Worm (Caenorhabditis elegans) whole organism, L1 larva: ENCODE results near the gene galt-1.

Source experiments
- C34B4.2 ChIP-seq: sonication (generic microtip); optimal IDR thresholded peaks from 2 replicates; lab custom pipeline; 2017; ENCODE audit warnings: mild to moderate bottlenecking, missing genetic modification characterization, missing compliant biosample characterization
- blmp-1 ChIP-seq: fragments of 150-350 bp; optimal IDR thresholded peaks from 2 replicates; lab custom pipeline; 2014; ENCODE audit warnings: missing biosample characterization, missing genetic modification characterization
- ceh-8 ChIP-seq: fragments of 200-800 bp; sonication (Bioruptor generic); optimal IDR thresholded peaks from 2 replicates; lab custom pipeline; 2018; ENCODE audit warnings: mild to moderate bottlenecking, missing genetic modification characterization, moderate library complexity, missing compliant biosample characterization
- ces-1 ChIP-seq: fragments of 150-350 bp; optimal IDR thresholded peaks from 2 replicates; lab custom pipeline; 2014; ENCODE audit warnings: missing biosample characterization, missing genetic modification reagents, missing genetic modification characterization
- dpl-1 ChIP-seq, 3 experiments: fragments of 150-350 bp in 2 of 3; sonication (generic microtip) in 1 of 3; optimal IDR thresholded peaks; 2 replicates each; lab custom pipeline; 2014 to 2017; ENCODE audit warnings: missing biosample characterization in 3 of 3, missing genetic modification characterization in 3 of 3, missing genetic modification reagents in 3 of 3
- dsc-1 ChIP-seq: sonication (generic microtip); optimal IDR thresholded peaks from 2 replicates; lab custom pipeline; 2016; ENCODE audit warnings: mild to moderate bottlenecking, missing genetic modification characterization, missing compliant biosample characterization
- efl-1 ChIP-seq, 4 experiments: fragments of 150-350 bp; optimal IDR thresholded peaks in 3 of 4; peaks in 1 of 4; 1 replicate in 1 of 4; 2 replicates in 3 of 4; lab custom pipeline; 2014; ENCODE audit warnings: missing biosample characterization in 2 of 4, missing genetic modification characterization in 2 of 4, missing genetic modification reagents in 2 of 4
- efl-3 ChIP-seq: fragments of 200-800 bp; sonication (Bioruptor generic); optimal IDR thresholded peaks from 2 replicates; lab custom pipeline; 2018; ENCODE audit warnings: mild to moderate bottlenecking, missing genetic modification characterization, missing compliant biosample characterization
- elt-2 ChIP-seq: sonication (generic microtip); optimal IDR thresholded peaks from 2 replicates; lab custom pipeline; 2016; ENCODE audit warnings: missing genetic modification characterization, mild to moderate bottlenecking, inconsistent platforms, missing compliant biosample characterization, missing genetic modification reagents
- fkh-8 ChIP-seq: sonication (generic microtip); optimal IDR thresholded peaks from 2 replicates; lab custom pipeline; 2016; ENCODE audit warnings: mild to moderate bottlenecking, missing genetic modification characterization, missing compliant biosample characterization
- hlh-17 ChIP-seq: fragments of 200-800 bp; sonication (Bioruptor generic); optimal IDR thresholded peaks from 2 replicates; lab custom pipeline; 2018; ENCODE audit warnings: missing genetic modification characterization, mild to moderate bottlenecking, missing compliant biosample characterization, moderate library complexity, borderline replicate concordance
- hlh-4 ChIP-seq: sonication (generic microtip); optimal IDR thresholded peaks from 2 replicates; lab custom pipeline; 2016; ENCODE audit warnings: mild to moderate bottlenecking, missing genetic modification characterization, missing compliant biosample characterization
- irx-1 ChIP-seq: sonication (generic microtip); optimal IDR thresholded peaks from 2 replicates; lab custom pipeline; 2016; ENCODE audit warnings: missing genetic modification characterization, missing compliant biosample characterization
- lin-15B ChIP-seq: fragments of 150-350 bp; sonication (generic microtip); optimal IDR thresholded peaks from 3 replicates; lab custom pipeline; 2014; ENCODE audit warnings: missing biosample characterization, missing genetic modification characterization
- lir-3 ChIP-seq: sonication (generic microtip); optimal IDR thresholded peaks from 2 replicates; lab custom pipeline; 2016; ENCODE audit warnings: mild to moderate bottlenecking, missing genetic modification characterization, moderate library complexity, missing compliant biosample characterization; ENCODE audit not compliant: poor library complexity
- mdl-1 ChIP-seq, 2 experiments: fragments of 150-350 bp; optimal IDR thresholded peaks; 2 replicates each; lab custom pipeline; 2014 to 2017; ENCODE audit warnings: missing biosample characterization in 2 of 2, missing genetic modification characterization in 2 of 2, inconsistent platforms in 1 of 2
- nhr-20 ChIP-seq: sonication (generic microtip); optimal IDR thresholded peaks from 2 replicates; lab custom pipeline; 2016; ENCODE audit warnings: mild to moderate bottlenecking, missing genetic modification characterization, missing compliant biosample characterization
- nhr-237 ChIP-seq: fragments of 150-350 bp; optimal IDR thresholded peaks from 2 replicates; lab custom pipeline; 2014; ENCODE audit warnings: missing biosample characterization, missing genetic modification characterization
- nhr-47 ChIP-seq: sonication (generic microtip); optimal IDR thresholded peaks from 2 replicates; lab custom pipeline; 2016; ENCODE audit warnings: mild to moderate bottlenecking, missing genetic modification characterization, moderate library complexity, missing compliant biosample characterization
- nhr-71 ChIP-seq: sonication (generic microtip); optimal IDR thresholded peaks from 2 replicates; lab custom pipeline; 2016; ENCODE audit warnings: mild to moderate bottlenecking, missing genetic modification characterization, moderate library complexity, missing compliant biosample characterization
- nhr-76 ChIP-seq: sonication (generic microtip); optimal IDR thresholded peaks from 2 replicates; lab custom pipeline; 2017; ENCODE audit warnings: missing biosample characterization, missing genetic modification characterization
- nhr-84 ChIP-seq: sonication (generic microtip); optimal IDR thresholded peaks from 2 replicates; lab custom pipeline; 2017; ENCODE audit warnings: missing biosample characterization, missing genetic modification characterization
- nhr-85 ChIP-seq: sonication (generic microtip); peaks from one replicate; lab custom pipeline; 2016; ENCODE audit warnings: missing genetic modification characterization, inconsistent platforms, missing compliant biosample characterization
- nhr-90 ChIP-seq: sonication (generic microtip); optimal IDR thresholded peaks from 2 replicates; lab custom pipeline; 2016; ENCODE audit warnings: mild to moderate bottlenecking, missing genetic modification characterization, missing compliant biosample characterization; ENCODE audit not compliant: poor library complexity
- pqm-1 ChIP-seq: sonication (generic microtip); optimal IDR thresholded peaks from 3 replicates; lab custom pipeline; 2017; ENCODE audit warnings: missing biosample characterization, missing genetic modification characterization
- skn-1 ChIP-seq: fragments of 150-350 bp; optimal IDR thresholded peaks from 2 replicates; lab custom pipeline; 2014; ENCODE audit warnings: missing biosample characterization, missing genetic modification characterization
- snu-23 ChIP-seq: sonication (generic microtip); optimal IDR thresholded peaks from 2 replicates; lab custom pipeline; 2016; ENCODE audit warnings: missing genetic modification characterization, missing compliant biosample characterization
- sox-4 ChIP-seq: sonication (generic microtip); optimal IDR thresholded peaks from 2 replicates; lab custom pipeline; 2016; ENCODE audit warnings: missing genetic modification characterization, missing compliant biosample characterization
- sup-37 ChIP-seq: fragments of 200-800 bp; sonication (Bioruptor generic); optimal IDR thresholded peaks from 2 replicates; lab custom pipeline; 2018; ENCODE audit warnings: mild to moderate bottlenecking, missing genetic modification characterization, missing compliant biosample characterization
- tlp-1 ChIP-seq: fragments of 150-350 bp; optimal IDR thresholded peaks from 2 replicates; lab custom pipeline; 2014; ENCODE audit warnings: missing biosample characterization, missing genetic modification characterization
- unc-130 ChIP-seq: fragments of 150-350 bp; optimal IDR thresholded peaks from 2 replicates; lab custom pipeline; 2017; ENCODE audit warnings: missing biosample characterization, missing genetic modification characterization, inconsistent platforms
- unc-30 ChIP-seq: sonication (generic microtip); optimal IDR thresholded peaks from 2 replicates; lab custom pipeline; 2017; ENCODE audit warnings: missing biosample characterization, missing genetic modification characterization
- unc-62 ChIP-seq: fragments of 150-350 bp; optimal IDR thresholded peaks from 2 replicates; lab custom pipeline; 2014; ENCODE audit warnings: missing biosample characterization, missing genetic modification reagents, missing genetic modification characterization
- unc-86 ChIP-seq: sonication (generic microtip); optimal IDR thresholded peaks from 2 replicates; lab custom pipeline; 2016; ENCODE audit warnings: missing genetic modification characterization, missing compliant biosample characterization
- zip-4 ChIP-seq: fragments of 200-800 bp; sonication (Bioruptor generic); optimal IDR thresholded peaks from 2 replicates; lab custom pipeline; 2018; ENCODE audit warnings: mild to moderate bottlenecking, missing genetic modification characterization, moderate library complexity, missing compliant biosample characterization

The galt-1 gene

DNA sequence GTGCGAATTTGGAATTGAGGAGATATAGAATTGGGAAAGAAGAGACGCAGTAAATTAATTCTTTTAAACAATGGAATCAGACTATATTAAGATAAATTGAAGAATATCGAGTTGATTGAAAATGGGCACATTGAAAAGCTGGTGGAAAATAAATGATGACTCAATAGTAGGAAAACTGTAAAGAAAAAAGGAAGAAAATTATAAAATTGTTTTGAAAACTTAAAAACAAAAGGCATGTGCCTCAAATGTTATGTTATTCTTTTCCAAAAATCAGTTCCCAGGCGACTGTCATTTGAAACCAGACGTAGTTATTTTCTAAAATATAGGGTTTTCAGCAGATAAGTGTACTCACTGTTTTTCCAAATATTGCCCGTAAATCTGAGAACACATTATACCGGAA lies 10.8 kb upstream of the galt-1 start, which contains the start of gene C04E6.12:
C04E6.12 (minus strand) TSS at position 101 of the 400 bp plus-strand sequence.
- TF ChIP-seq sup-37 (GFP tag; lab: Kevin White, UChicago): no peak

DNA sequence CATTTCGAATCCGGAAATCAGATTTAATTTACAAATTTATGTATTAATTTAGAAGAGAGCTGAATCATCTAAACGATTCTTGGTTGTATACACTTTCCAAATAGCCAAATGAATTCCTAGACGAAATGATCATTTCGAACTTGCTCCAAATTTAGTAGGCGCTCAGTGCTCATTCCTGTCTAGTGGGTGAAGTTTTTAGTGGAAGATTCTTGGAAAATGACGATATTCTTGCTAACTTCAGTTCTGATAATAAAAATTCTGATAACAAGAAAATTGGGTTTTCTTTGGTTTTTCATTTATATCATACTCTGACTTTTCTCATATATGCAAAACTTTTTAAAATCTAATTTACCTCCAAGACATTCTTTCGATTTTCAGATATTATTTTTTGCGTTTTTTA lies 8.9 kb upstream of the galt-1 start:
- peak; percentile 47 for TF ChIP-seq nhr-71 (tag; lab: Kevin White, UChicago)
- peak; percentile 75 for TF ChIP-seq dsc-1 (tag; lab: Kevin White, UChicago)
- TF ChIP-seq fkh-8 (tag; lab: Kevin White, UChicago): peak; percentile 38
- TF ChIP-seq skn-1 (tag; lab: Kevin White, UChicago): no peak
- TF ChIP-seq nhr-47 (tag; lab: Kevin White, UChicago): peak; percentile 63

DNA sequence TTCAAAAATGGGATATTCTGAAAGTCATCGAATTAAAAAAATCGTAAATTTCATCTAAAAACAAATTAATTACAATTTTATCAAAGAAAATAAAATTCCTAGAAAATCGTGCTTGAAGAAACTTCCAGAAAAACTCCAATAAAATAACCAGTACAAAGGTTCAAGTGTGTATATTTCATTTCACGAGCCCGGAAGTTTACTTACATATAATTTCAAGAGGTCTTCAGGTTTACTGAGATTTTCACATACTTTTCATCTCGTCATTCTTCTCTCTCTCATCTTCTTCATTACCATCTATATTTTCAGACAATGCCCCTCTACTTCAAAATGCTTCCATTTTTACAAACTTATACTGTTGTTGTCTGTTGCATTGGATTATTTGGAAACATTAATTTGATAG lies 8.5 kb upstream of the galt-1 start, which contains the start of gene srsx-18:
srsx-18 (plus strand) TSS at position 301 of the 400 bp plus-strand sequence.
- TF ChIP-seq snu-23 (GFP tag; lab: Kevin White, UChicago): no peak
- TF ChIP-seq nhr-237 (tag; lab: Kevin White, UChicago): no peak
- TF ChIP-seq unc-130 (tag; lab: Kevin White, UChicago): no peak
- TF ChIP-seq mdl-1 (tag; optimal IDR thresholded peaks at IDR 0.05; lab: Kevin White, UChicago): no peak
- no peak for TF ChIP-seq efl-1 (optimal IDR thresholded peaks at IDR 0.05; lab: Kevin White, UChicago)
- peak in 1 of 2 experiments; percentile 70 for TF ChIP-seq efl-1 (GFP tag; optimal IDR thresholded peaks at IDR 0.05 in 1 of 2; lab: Kevin White, UChicago)

DNA sequence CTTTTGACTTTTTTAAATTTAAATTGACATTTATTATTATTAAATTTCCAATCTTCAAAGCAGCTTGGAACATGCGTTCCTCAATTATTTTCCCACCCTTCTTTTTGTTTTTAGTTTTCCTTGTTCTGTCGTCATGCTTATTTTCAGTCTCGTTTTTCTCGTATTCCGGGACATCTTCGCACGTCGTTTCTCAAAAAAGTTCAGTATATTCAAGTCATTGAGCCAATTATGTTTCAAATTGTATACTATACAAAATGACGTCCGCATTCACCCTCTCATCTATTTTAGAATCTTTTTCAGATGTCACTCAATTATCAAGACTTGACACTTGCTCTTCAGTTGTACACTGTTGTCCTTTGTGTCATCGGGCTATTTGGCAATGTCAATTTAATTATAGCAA lies 3.4 kb upstream of the galt-1 start, which contains the start of gene srsx-17:
srsx-17 (plus strand) TSS at position 301 of the 400 bp plus-strand sequence.
- no peak for TF ChIP-seq efl-1 (optimal IDR thresholded peaks at IDR 0.05; lab: Kevin White, UChicago)
- TF ChIP-seq efl-1 (GFP tag; optimal IDR thresholded peaks at IDR 0.05 in 1 of 2; lab: Kevin White, UChicago): peak in 1 of 2 experiments; percentile 18
- TF ChIP-seq efl-3 (GFP tag; lab: Kevin White, UChicago): no peak

DNA sequence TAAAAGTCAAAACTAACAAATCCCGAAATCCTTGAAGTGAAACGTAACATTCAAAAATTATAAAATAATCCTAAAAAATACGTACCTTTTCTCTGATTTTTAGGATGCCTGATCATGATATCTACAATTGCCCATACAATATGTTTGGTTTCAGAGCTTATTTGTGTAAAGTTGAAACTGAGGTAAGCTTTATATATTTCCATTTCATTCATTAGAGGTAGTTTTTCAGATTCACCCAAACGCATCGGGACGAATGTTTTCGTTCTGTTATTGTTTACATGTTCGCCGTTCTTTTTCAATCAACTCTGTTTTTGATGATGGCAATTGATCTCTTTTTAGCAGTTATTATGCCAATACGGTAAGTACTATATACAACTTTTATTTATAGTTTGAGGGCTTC lies 2.7 kb upstream of the galt-1 start:
- TF ChIP-seq nhr-85 (tag; lab: Kevin White, UChicago) (no peak), lin-15B (tag; lab: Kevin White, UChicago) (no peak), unc-30 (no peak), nhr-90 (no peak), unc-62 (GFP tag; lab: Kevin White, UChicago) (no peak), ces-1 (no peak), efl-1 (optimal IDR thresholded peaks at IDR 0.05; lab: Kevin White, UChicago) (no peak), efl-1 (GFP tag; optimal IDR thresholded peaks at IDR 0.05 in 1 of 2; lab: Kevin White, UChicago) (peak in 1 of 2 experiments; percentile 89), dpl-1 (GFP tag; optimal IDR thresholded peaks at IDR 0.05; lab: Kevin White, UChicago) (no peak)

DNA sequence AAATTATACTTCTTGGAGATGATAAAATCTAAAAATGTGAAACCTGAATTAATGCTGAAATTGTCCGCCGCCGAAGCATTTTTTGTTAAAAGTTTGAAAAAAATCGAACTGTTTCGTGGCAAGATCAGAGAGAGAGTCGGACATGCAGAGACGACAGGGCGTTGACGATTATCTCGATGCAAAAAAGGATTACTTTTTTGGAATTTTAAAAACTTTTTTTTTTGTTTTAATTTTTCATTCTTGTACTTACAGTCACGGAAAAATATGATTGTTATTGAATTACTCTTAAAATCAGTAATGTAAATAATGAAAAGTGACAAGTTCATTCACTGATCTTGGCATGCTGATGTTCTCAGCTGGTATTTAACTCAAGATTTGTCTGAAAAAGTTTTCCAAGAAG lies 6.0 kb downstream of the galt-1 start, which contains the start of the genes M03F8.5 and M03F8.7:
M03F8.5 (minus strand) TSS at position 101 of the 400 bp plus-strand sequence.
M03F8.7 (plus strand) TSS at position 249 of the 400 bp plus-strand sequence.
- no peak for TF ChIP-seq sox-4 (tag; lab: Kevin White, UChicago)
- no peak for TF ChIP-seq blmp-1 (tag; lab: Kevin White, UChicago)
- TF ChIP-seq nhr-84 (tag; lab: Kevin White, UChicago): no peak
- no peak for TF ChIP-seq dpl-1 (GFP tag; optimal IDR thresholded peaks at IDR 0.05; lab: Kevin White, UChicago)
- TF ChIP-seq nhr-76 (tag; lab: Kevin White, UChicago): no peak
- no peak for TF ChIP-seq unc-86 (tag; lab: Kevin White, UChicago)
- TF ChIP-seq lir-3 (tag; lab: Kevin White, UChicago): no peak
- no peak for TF ChIP-seq dsc-1 (tag; lab: Kevin White, UChicago)
- TF ChIP-seq nhr-47 (tag; lab: Kevin White, UChicago): no peak
- TF ChIP-seq zip-4 (GFP tag; lab: Kevin White, UChicago): no peak
- TF ChIP-seq hlh-4 (tag; lab: Kevin White, UChicago): no peak
- no peak for TF ChIP-seq nhr-20 (tag; lab: Kevin White, UChicago)
- no peak for TF ChIP-seq pqm-1 (tag; lab: Kevin White, UChicago)
- no peak for TF ChIP-seq hlh-17 (GFP tag; lab: Kevin White, UChicago)
- no peak for TF ChIP-seq C34B4.2
- no peak for TF ChIP-seq tlp-1 (tag; lab: Kevin White, UChicago)
- no peak for TF ChIP-seq elt-2 (tag; lab: Kevin White, UChicago)
- no peak for TF ChIP-seq irx-1 (tag; lab: Kevin White, UChicago)
- no peak for TF ChIP-seq ceh-8 (GFP tag; lab: Kevin White, UChicago)
- TF ChIP-seq, all 84 proteins: peak for 0
